Fruit fly (Drosophila melanogaster) whole organism, pupa: Measurements from ENCODE around the gene milt.

Source experiments
- CG17806 ChIP-seq: fragments of 200-800 bp; sonication (Bioruptor generic); optimal IDR thresholded peaks from 2 replicates; lab custom pipeline; 2018; ENCODE audit warnings: missing biosample characterization, mild to moderate bottlenecking, missing genetic modification characterization, moderate library complexity
- CG32121 ChIP-seq: fragments of 200-800 bp; sonication (Bioruptor generic); IDR thresholded peaks from 2 replicates; pipeline ENCODE4 v1.3.6; 2022; ENCODE audit warnings: missing biosample characterization, missing genetic modification characterization
- CG8159 ChIP-seq: fragments of 200-800 bp; sonication (Bioruptor generic); optimal IDR thresholded peaks from 3 replicates; lab custom pipeline; 2018; ENCODE audit warnings: missing biosample characterization, mild to moderate bottlenecking, missing genetic modification characterization, moderate library complexity
- Pif1A ChIP-seq: fragments of 200-800 bp; sonication (Bioruptor generic); optimal IDR thresholded peaks from 3 replicates; lab custom pipeline; 2016; ENCODE audit warnings: missing biosample characterization, missing genetic modification characterization
- Pif1B ChIP-seq: fragments of 200-800 bp; sonication (Bioruptor generic); optimal IDR thresholded peaks from 3 replicates; lab custom pipeline; 2016; ENCODE audit warnings: missing biosample characterization, missing genetic modification characterization
- Snoo ChIP-seq: fragments of 200-800 bp; sonication (Bioruptor generic); optimal IDR thresholded peaks from 3 replicates; lab custom pipeline; 2017; ENCODE audit warnings: missing biosample characterization, mild to moderate bottlenecking, missing genetic modification characterization, inconsistent platforms

DNA sequence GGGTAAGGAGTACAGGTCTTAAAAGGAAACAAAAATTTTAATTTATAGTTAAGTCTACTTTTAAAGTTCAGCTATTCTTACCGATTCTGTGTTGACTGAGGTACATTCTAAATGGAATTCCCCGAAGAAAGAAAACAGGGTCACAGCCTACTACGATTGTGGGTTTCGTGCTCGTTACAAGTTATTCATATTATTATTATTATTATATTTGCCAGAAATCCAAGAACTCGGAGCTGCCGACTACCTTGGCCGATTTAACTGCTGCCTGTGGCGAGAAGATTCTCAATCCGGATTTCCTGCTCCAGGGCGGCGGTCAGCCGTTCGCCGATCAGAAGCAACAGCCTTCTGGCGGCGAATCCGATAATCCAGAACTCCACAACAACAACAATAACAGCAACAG lies 23.1 kb downstream of the milt start, which contains the start of gene Mst27D:
- TF ChIP-seq Pif1A (GFP tag; lab: Kevin White, UChicago) (no peak), CG32121 (no peak), Pif1B (no peak), CG17806 (no peak), Snoo (no peak), CG8159 (tag; lab: Kevin White, UChicago) (no peak)
